Fruit fly (Drosophila melanogaster) whole organism, embryonic: ENCODE results near the gene CG31752.
A peak's percentile ranks its signal among the peaks of the same experiment; 100 is the strongest.

Source experiments
- Abd-B ChIP-seq: fragments of 200-800 bp; sonication (Bioruptor generic); optimal IDR thresholded peaks from 2 replicates; lab custom pipeline; 2018; ENCODE audit warnings: missing biosample characterization, mild to moderate bottlenecking, missing genetic modification characterization, moderate library complexity
- Ada2b ChIP-seq: fragments of 200-800 bp; sonication (Bioruptor generic); IDR thresholded peaks from 2 replicates; pipeline ENCODE4 v1.3.6; 2022; ENCODE audit warnings: missing biosample characterization, missing genetic modification characterization
- Atf-2 ChIP-seq: fragments of 200-800 bp; sonication (Bioruptor generic); optimal IDR thresholded peaks from 2 replicates; lab custom pipeline; 2016; ENCODE audit warnings: missing biosample characterization, missing genetic modification characterization
- CG10543 ChIP-seq: fragments of 200-800 bp; sonication (Bioruptor generic); optimal IDR thresholded peaks from 3 replicates; lab custom pipeline; 2017; ENCODE audit warnings: missing biosample characterization, mild to moderate bottlenecking, missing genetic modification characterization, moderate library complexity
- CG12299 ChIP-seq: fragments of 200-800 bp; sonication (Bioruptor generic); optimal IDR thresholded peaks from 2 replicates; lab custom pipeline; 2018; ENCODE audit warnings: missing biosample characterization, mild to moderate bottlenecking, missing genetic modification characterization
- CG15269 ChIP-seq: fragments of 200-800 bp; sonication (Bioruptor generic); optimal IDR thresholded peaks from 2 replicates; lab custom pipeline; 2018; ENCODE audit warnings: missing biosample characterization, mild to moderate bottlenecking, missing genetic modification characterization, moderate library complexity
- CG16863 ChIP-seq: fragments of 200-800 bp; sonication (Bioruptor generic); optimal IDR thresholded peaks from 3 replicates; lab custom pipeline; 2016; ENCODE audit warnings: missing biosample characterization, missing genetic modification characterization
- CG17186 ChIP-seq: fragments of 200-800 bp; sonication (Bioruptor generic); optimal IDR thresholded peaks from 3 replicates; lab custom pipeline; 2017; ENCODE audit warnings: missing biosample characterization, missing genetic modification reagents, missing genetic modification characterization
- CG17912 ChIP-seq: fragments of 200-800 bp; sonication (Bioruptor generic); optimal IDR thresholded peaks from 2 replicates; lab custom pipeline; 2018; ENCODE audit warnings: missing biosample characterization, mild to moderate bottlenecking, missing genetic modification characterization
- CG2129 ChIP-seq: fragments of 200-800 bp; sonication (Bioruptor generic); IDR thresholded peaks from 2 replicates; pipeline ENCODE4 v1.3.6; 2022; ENCODE audit warnings: missing biosample characterization, missing genetic modification characterization; ENCODE audit not compliant: partially characterized antibody
- CG3163 ChIP-seq: fragments of 200-800 bp; sonication (Bioruptor generic); optimal IDR thresholded peaks from 3 replicates; lab custom pipeline; 2016; ENCODE audit warnings: missing biosample characterization, missing genetic modification characterization
- CG32532 ChIP-seq: fragments of 200-800 bp; sonication (Bioruptor generic); IDR thresholded peaks from 2 replicates; pipeline ENCODE4 v1.3.6; 2022; ENCODE audit warnings: missing biosample characterization, missing genetic modification characterization
- CG3847 ChIP-seq: fragments of 200-800 bp; sonication (Bioruptor generic); IDR thresholded peaks from 2 replicates; pipeline ENCODE4 v1.3.6; 2022; ENCODE audit warnings: missing biosample characterization, missing genetic modification characterization
- CG4360 ChIP-seq: fragments of 200-800 bp; sonication (Bioruptor generic); IDR thresholded peaks from 2 replicates; pipeline ENCODE4 v1.3.6; 2022; ENCODE audit warnings: missing biosample characterization, missing genetic modification characterization
- CG4424 ChIP-seq: fragments of 200-800 bp; sonication (Bioruptor generic); optimal IDR thresholded peaks from 3 replicates; lab custom pipeline; 2016; ENCODE audit warnings: missing biosample characterization, missing genetic modification characterization
- CG6683 ChIP-seq: fragments of 200-800 bp; sonication (Bioruptor generic); optimal IDR thresholded peaks from 2 replicates; lab custom pipeline; 2017; ENCODE audit warnings: missing biosample characterization, mild to moderate bottlenecking, missing genetic modification characterization, missing genetic modification reagents
- CG6791 ChIP-seq: fragments of 200-800 bp; sonication (Bioruptor generic); IDR thresholded peaks from 3 replicates; pipeline ENCODE4 v1.3.6; 2022; ENCODE audit warnings: missing biosample characterization, missing genetic modification characterization; ENCODE audit not compliant: partially characterized antibody
- CG7963 ChIP-seq: fragments of 200-800 bp; sonication (Bioruptor generic); IDR thresholded peaks from 3 replicates; pipeline ENCODE4 v1.3.6; 2022; ENCODE audit warnings: missing biosample characterization, missing genetic modification characterization; ENCODE audit not compliant: partially characterized antibody
- CG8765 ChIP-seq: fragments of 200-800 bp; sonication (Bioruptor generic); IDR thresholded peaks from 2 replicates; pipeline ENCODE4 v1.3.6; 2022; ENCODE audit warnings: missing biosample characterization, missing genetic modification characterization
- CG8944 ChIP-seq: fragments of 200-800 bp; sonication (Bioruptor generic); optimal IDR thresholded peaks from 3 replicates; lab custom pipeline; 2016; ENCODE audit warnings: missing biosample characterization, missing genetic modification characterization
- Chrac-16 ChIP-seq: fragments of 200-800 bp; sonication (Bioruptor generic); optimal IDR thresholded peaks from 3 replicates; lab custom pipeline; 2016; ENCODE audit warnings: missing biosample characterization, missing genetic modification characterization
- Dek ChIP-seq: fragments of 200-800 bp; sonication (Bioruptor generic); optimal IDR thresholded peaks from 3 replicates; lab custom pipeline; 2019; ENCODE audit warnings: missing biosample characterization, mild to moderate bottlenecking, missing genetic modification characterization, moderate library complexity
- GATAe ChIP-seq: fragments of 200-800 bp; sonication (Bioruptor generic); conservative IDR thresholded peaks from 2 replicates; pipeline ENCODE4 v1.3.6; 2022; ENCODE audit warnings: missing biosample characterization, missing genetic modification characterization
- Kr ChIP-seq: fragments of 200-800 bp; sonication (Bioruptor generic); optimal IDR thresholded peaks from 2 replicates; lab custom pipeline; 2017; ENCODE audit warnings: missing biosample characterization, mild to moderate bottlenecking, missing genetic modification characterization
- Med ChIP-seq: fragments of 200-800 bp; sonication (Bioruptor generic); peaks from one replicate; lab custom pipeline; 2016; ENCODE audit warnings: missing biosample characterization, missing genetic modification characterization, mild to moderate bottlenecking, inconsistent platforms, moderate library complexity
- Mrtf ChIP-seq: fragments of 200-800 bp; sonication (Bioruptor generic); IDR thresholded peaks from 3 replicates; pipeline ENCODE4 v1.3.6; 2022; ENCODE audit warnings: missing biosample characterization, missing genetic modification characterization
- Nf-YC ChIP-seq: fragments of 200-800 bp; optimal IDR thresholded peaks from 3 replicates; lab custom pipeline; 2019; ENCODE audit warnings: missing biosample characterization, mild to moderate bottlenecking, missing genetic modification characterization, moderate library complexity
- Optix ChIP-seq: fragments of 200-800 bp; sonication (Bioruptor generic); IDR thresholded peaks from 3 replicates; pipeline ENCODE4 v1.3.6; 2022; ENCODE audit warnings: missing biosample characterization, missing genetic modification characterization
- Sox100B ChIP-seq: fragments of 200-800 bp; sonication (Bioruptor generic); optimal IDR thresholded peaks from 3 replicates; lab custom pipeline; 2018; ENCODE audit warnings: missing biosample characterization, mild to moderate bottlenecking, missing genetic modification characterization
- Sry-δ ChIP-seq: fragments of 200-800 bp; sonication (Bioruptor generic); optimal IDR thresholded peaks from 2 replicates; lab custom pipeline; 2016; ENCODE audit warnings: missing biosample characterization, missing genetic modification characterization
- Tbp ChIP-seq: fragments of >200 bp; optimal IDR thresholded peaks from 2 replicates; lab custom pipeline; 2018; ENCODE audit warnings: missing biosample characterization, missing genetic modification characterization
- crp ChIP-seq, 2 experiments: fragments of 200-800 bp; sonication (Bioruptor generic); optimal IDR thresholded peaks; 2 replicates in 1 of 2; 3 replicates in 1 of 2; lab custom pipeline; 2017; ENCODE audit warnings: missing biosample characterization in 2 of 2, missing genetic modification characterization in 2 of 2, mild to moderate bottlenecking in 1 of 2, moderate library complexity in 1 of 2
- dm ChIP-seq: fragments of 200-800 bp; sonication (Bioruptor generic); optimal IDR thresholded peaks from 3 replicates; lab custom pipeline; 2016; ENCODE audit warnings: missing biosample characterization, missing genetic modification characterization
- jing ChIP-seq: fragments of 200-800 bp; sonication (Bioruptor generic); optimal IDR thresholded peaks from 2 replicates; lab custom pipeline; 2018; ENCODE audit warnings: missing biosample characterization, mild to moderate bottlenecking, missing genetic modification characterization
- jumu ChIP-seq: fragments of 200-800 bp; sonication (Bioruptor generic); optimal IDR thresholded peaks from 3 replicates; lab custom pipeline; 2016; ENCODE audit warnings: missing biosample characterization, missing genetic modification characterization
- kah ChIP-seq: fragments of 200-800 bp; sonication (Bioruptor generic); optimal IDR thresholded peaks from 2 replicates; lab custom pipeline; 2018; ENCODE audit warnings: missing biosample characterization, mild to moderate bottlenecking, missing genetic modification characterization
- lmd ChIP-seq: fragments of 200-800 bp; sonication (Bioruptor generic); IDR thresholded peaks from 2 replicates; pipeline ENCODE4 v1.3.6; 2022; ENCODE audit warnings: missing biosample characterization, missing genetic modification characterization
- nerfin-1 ChIP-seq: fragments of 200-800 bp; sonication (Bioruptor generic); optimal IDR thresholded peaks from 3 replicates; lab custom pipeline; 2019; ENCODE audit warnings: missing biosample characterization, mild to moderate bottlenecking, missing genetic modification characterization, moderate library complexity
- prd ChIP-seq, 3 experiments: fragments of >200 bp in 2 of 3; fragments of 200-800 bp in 1 of 3; sonication (Bioruptor generic) in 1 of 3; optimal IDR thresholded peaks in 2 of 3; IDR thresholded peaks in 1 of 3; 2 replicates in 2 of 3; 3 replicates in 1 of 3; pipeline versions ENCODE4 v1.3.6 to Lab custom; 2017 to 2022; ENCODE audit warnings: missing biosample characterization in 1 of 3, missing genetic modification characterization in 1 of 3
- pros ChIP-seq: fragments of 200-800 bp; sonication (Bioruptor generic); optimal IDR thresholded peaks from 3 replicates; lab custom pipeline; 2019; ENCODE audit warnings: missing biosample characterization, mild to moderate bottlenecking, missing genetic modification characterization, moderate library complexity
- run ChIP-seq: fragments of 200-800 bp; sonication (Bioruptor generic); optimal IDR thresholded peaks from 3 replicates; lab custom pipeline; 2018; ENCODE audit warnings: missing biosample characterization, mild to moderate bottlenecking, missing genetic modification characterization
- sob ChIP-seq: fragments of 200-800 bp; sonication (Bioruptor generic); IDR thresholded peaks from 2 replicates; pipeline ENCODE4 v1.3.6; 2022; ENCODE audit warnings: missing biosample characterization, missing genetic modification characterization
- tap ChIP-seq: fragments of 200-800 bp; optimal IDR thresholded peaks from 3 replicates; lab custom pipeline; 2019; ENCODE audit warnings: missing biosample characterization, mild to moderate bottlenecking, missing genetic modification characterization, moderate library complexity
- tin ChIP-seq: fragments of 200-800 bp; sonication (Bioruptor generic); optimal IDR thresholded peaks from 3 replicates; lab custom pipeline; 2016; ENCODE audit warnings: missing biosample characterization, missing genetic modification characterization
- vnd ChIP-seq: fragments of 200-800 bp; sonication (Bioruptor generic); IDR thresholded peaks from 3 replicates; pipeline ENCODE4 v1.3.6; 2022; ENCODE audit warnings: missing biosample characterization, missing genetic modification characterization; ENCODE audit not compliant: partially characterized antibody
- vvl ChIP-seq: fragments of 200-800 bp; sonication (Bioruptor generic); IDR thresholded peaks from 2 replicates; pipeline ENCODE4 v1.3.6; 2022; ENCODE audit warnings: missing biosample characterization, missing genetic modification characterization
- zf30C ChIP-seq: fragments of 200-800 bp; sonication (Bioruptor generic); optimal IDR thresholded peaks from 3 replicates; lab custom pipeline; 2018; ENCODE audit warnings: missing biosample characterization, mild to moderate bottlenecking, missing genetic modification characterization

CG31752 gene

dm6 chr2L:18822805-18823204 is 18.3 kb downstream of the CG31752 start (continued):
- TF ChIP-seq Chrac-16 (GFP tag; lab: Kevin White, UChicago) (no peak), Abd-B (GFP tag; lab: Kevin White, UChicago) (no peak), Sox100B (GFP tag; lab: Kevin White, UChicago) (peak; percentile 55), CG7963 (no peak), CG4424 (peak; percentile 22), CG8765 (GFP tag; lab: Robert Waterston, UW) (no peak), Med (GFP tag; lab: Kevin White, UChicago) (peak; percentile 86), vnd (no peak), CG8944 (GFP tag; lab: Kevin White, UChicago) (peak; percentile 17), Sry-δ (GFP tag; lab: Kevin White, UChicago) (no peak), CG17912 (GFP tag; lab: Kevin White, UChicago) (no peak), run (tag; lab: Kevin White, UChicago) (no peak), pros (GFP tag; lab: Kevin White, UChicago) (no peak), CG3847 (GFP tag; lab: Robert Waterston, UW) (no peak), nerfin-1 (tag; lab: Kevin White, UChicago) (peak; percentile 57), Kr (GFP tag; lab: Kevin White, UChicago) (no peak), Nf-YC (tag; lab: Kevin White, UChicago) (no peak), lmd (GFP tag; lab: Robert Waterston, UW) (no peak), CG17186 (GFP tag; lab: Kevin White, UChicago) (no peak), CG12299 (tag; lab: Kevin White, UChicago) (no peak), Atf-2 (GFP tag; lab: Kevin White, UChicago) (peak; percentile 27), Optix (GFP tag; lab: Robert Waterston, UW) (no peak), jumu (GFP tag; lab: Kevin White, UChicago) (no peak), sob (GFP tag; lab: Robert Waterston, UW) (peak; percentile 69), Dek (no peak), CG3163 (GFP tag; lab: Kevin White, UChicago) (no peak), jing (GFP tag; lab: Kevin White, UChicago) (no peak), CG16863 (peak; percentile 6), tin (GFP tag; lab: Kevin White, UChicago) (no peak), CG4360 (no peak), GATAe (no peak), CG32532 (no peak), CG10543 (GFP tag; lab: Kevin White, UChicago) (peak; percentile 27), CG6791 (GFP tag; lab: Robert Waterston, UW) (no peak), kah (no peak), CG6683 (GFP tag; lab: Kevin White, UChicago) (peak; percentile 26), prd (optimal IDR thresholded peaks at IDR 0.05; lab: Kevin White, UChicago) (no peak), prd (GFP tag; IDR thresholded peaks at IDR 0.05; lab: Robert Waterston, UW) (no peak), CG15269 (tag; lab: Kevin White, UChicago) (no peak), Mrtf (GFP tag; lab: Robert Waterston, UW) (peak; percentile 60; the same call in 1 of the 3 replicates), Ada2b (no peak), crp (GFP tag; optimal IDR thresholded peaks at IDR 0.05; lab: Kevin White, UChicago) (no peak), zf30C (GFP tag; lab: Kevin White, UChicago) (no peak), dm (GFP tag; lab: Kevin White, UChicago) (no peak), tap (tag; lab: Kevin White, UChicago) (no peak), vvl (GFP tag; lab: Robert Waterston, UW) (no peak), CG2129 (GFP tag; lab: Robert Waterston, UW) (no peak), Tbp (no peak)
